Worm (Caenorhabditis elegans): ENCODE measurements around the gene pnp-1.

- no peak for TF ChIP-seq T20F7.1 (GFP tag; optimal IDR thresholded peaks at IDR 0.05)
- TF ChIP-seq lsy-2 (tag; optimal IDR thresholded peaks at IDR 0.05) = no peak
- no peak for TF ChIP-seq T26A8.4 (GFP tag; IDR thresholded peaks at IDR 0.05)
- TF ChIP-seq vab-7 (GFP tag; IDR thresholded peaks at IDR 0.05) = no peak
- TF ChIP-seq lin-13 (GFP tag; optimal IDR thresholded peaks at IDR 0.05) = no peak
- no peak for TF ChIP-seq ceh-32 (tag; optimal IDR thresholded peaks at IDR 0.05; ENCODE audit: poor library complexity)
- TF ChIP-seq nhr-28 (tag; optimal IDR thresholded peaks at IDR 0.05) = no peak
- no peak for TF ChIP-seq hmg-1.1 (GFP tag; IDR thresholded peaks at IDR 0.05)
- no peak for TF ChIP-seq nhr-41 (GFP tag; IDR thresholded peaks at IDR 0.05)
Measured at ce11 chrIV:319654-320053, 21.6 kb upstream of the pnp-1 start.
